Fruit fly (Drosophila melanogaster): ENCODE data around the gene PNUTS.

The PNUTS gene

DNA sequence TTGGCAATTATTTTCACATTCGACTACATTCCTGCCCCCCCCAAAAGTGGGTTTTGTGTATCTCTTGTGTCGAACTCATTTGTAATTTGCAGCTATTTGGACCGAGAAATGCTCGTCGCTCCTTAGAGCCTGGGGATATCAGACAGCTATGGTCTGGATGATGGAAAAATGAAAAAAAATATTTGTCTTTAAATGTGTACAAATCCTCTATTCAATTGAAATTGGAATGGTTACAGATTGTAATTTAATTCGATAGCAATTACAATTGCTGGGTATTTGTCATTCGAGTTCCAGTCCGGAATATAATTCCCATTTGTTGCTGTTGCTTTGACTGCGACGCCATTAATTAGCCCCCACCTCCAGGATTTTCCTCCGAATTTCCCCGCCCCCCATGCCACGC, 19.5 kb downstream of the PNUTS start:
- no peak for TF ChIP-seq CG17801 (GFP tag; optimal IDR thresholded peaks at IDR 0.05; ENCODE audit: partially characterized antibody)

DNA sequence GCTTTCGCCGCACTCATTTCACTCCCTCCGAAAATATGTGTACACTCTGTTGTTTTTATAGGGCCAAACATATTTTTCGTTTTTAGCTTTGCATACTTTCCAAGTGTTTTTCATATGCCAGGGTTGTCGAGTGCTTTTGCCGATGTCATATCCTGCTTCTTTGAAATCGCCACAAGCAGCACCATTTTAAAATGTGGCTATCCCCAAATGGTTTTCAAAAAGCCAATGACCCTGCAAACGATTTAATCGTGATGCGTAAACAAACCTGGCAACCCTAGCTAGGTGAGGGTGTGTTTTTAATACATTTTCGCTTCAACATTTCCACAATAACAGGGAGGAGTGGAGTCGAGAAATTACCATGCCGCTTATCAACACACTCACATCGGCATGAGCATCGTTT, 22.2 kb downstream of the PNUTS start:
- TF ChIP-seq CG17801 (GFP tag; optimal IDR thresholded peaks at IDR 0.05; ENCODE audit: partially characterized antibody): no peak

- TF ChIP-seq CG17801 (GFP tag; optimal IDR thresholded peaks at IDR 0.05; ENCODE audit: partially characterized antibody): no peak
Measured at dm6 chr2L:893171-893570, 22.9 kb downstream of the PNUTS start.

dm6 chr2L:895448-895847, 25.2 kb downstream of the PNUTS start:
- no peak for TF ChIP-seq CG17801 (GFP tag; optimal IDR thresholded peaks at IDR 0.05; ENCODE audit: partially characterized antibody)

- TF ChIP-seq CG17801 (GFP tag; optimal IDR thresholded peaks at IDR 0.05; ENCODE audit: partially characterized antibody): no peak
Measured at dm6 chr2L:897124-897523, 26.9 kb downstream of the PNUTS start.

DNA sequence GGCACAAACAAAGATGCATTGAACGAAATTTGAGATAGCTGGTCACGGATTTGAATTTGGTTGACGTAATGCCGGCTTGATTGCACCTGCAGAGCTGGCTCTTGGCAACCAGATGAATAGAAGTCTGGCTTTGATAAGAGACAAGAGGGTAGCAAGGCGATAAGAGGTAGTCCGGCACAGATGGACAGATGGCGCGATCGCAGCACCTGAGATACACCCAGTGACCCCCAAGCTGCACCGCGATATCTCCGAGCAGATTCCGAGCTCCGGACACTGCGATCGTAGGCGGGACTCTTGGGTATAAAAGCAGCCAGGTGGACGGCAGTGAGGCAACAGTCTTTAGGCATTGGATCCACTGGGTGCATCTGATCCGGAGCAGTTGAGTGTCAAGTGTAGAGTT, 28.1 kb downstream of the PNUTS start, which contains the start of gene Lsp1beta:
Gene Lsp1beta (plus strand): TSS at position 185 of the 400 bp plus-strand sequence.
- TF ChIP-seq CG17801 (GFP tag; optimal IDR thresholded peaks at IDR 0.05; ENCODE audit: partially characterized antibody): no peak

dm6 chr2L:903748-904147, 33.5 kb downstream of the PNUTS start:
- TF ChIP-seq CG17801 (GFP tag; optimal IDR thresholded peaks at IDR 0.05; ENCODE audit: partially characterized antibody): no peak

DNA sequence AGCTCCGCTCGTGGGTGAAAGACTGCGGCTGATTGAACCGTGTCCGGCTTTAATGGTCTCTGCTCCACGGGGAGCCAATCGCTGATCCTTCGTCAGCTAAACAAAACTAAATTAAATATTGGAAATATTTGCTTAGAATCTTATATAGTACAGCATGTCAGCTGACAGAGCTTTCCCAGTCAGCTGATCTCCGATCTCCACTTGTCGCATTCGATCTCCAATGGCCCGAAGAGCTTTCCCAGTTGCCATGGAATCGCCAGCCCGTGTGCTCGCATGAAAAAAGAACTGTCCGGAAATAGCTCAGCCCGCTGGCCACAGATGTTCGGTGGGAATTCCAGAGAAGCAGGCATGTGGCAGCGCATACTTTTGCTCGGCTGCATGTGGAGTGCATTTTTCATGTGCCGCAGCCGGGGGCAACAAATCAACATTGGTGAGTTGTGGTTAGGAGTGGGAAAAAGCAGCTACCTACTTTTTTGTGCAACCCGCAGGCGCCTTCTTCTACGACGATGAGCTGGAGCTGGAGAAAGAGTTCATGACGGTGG, 43.7 kb downstream of the PNUTS start, which contains the start of gene GluRIIC:
Gene GluRIIC (plus strand): TSS at position 237 of the 542 bp plus-strand sequence.
- no peak for TF ChIP-seq CG17801 (GFP tag; optimal IDR thresholded peaks at IDR 0.05; ENCODE audit: partially characterized antibody)

- no peak for TF ChIP-seq CG17801 (GFP tag; optimal IDR thresholded peaks at IDR 0.05; ENCODE audit: partially characterized antibody)
Measured at dm6 chr2L:918738-919137, 48.5 kb downstream of the PNUTS start.

DNA sequence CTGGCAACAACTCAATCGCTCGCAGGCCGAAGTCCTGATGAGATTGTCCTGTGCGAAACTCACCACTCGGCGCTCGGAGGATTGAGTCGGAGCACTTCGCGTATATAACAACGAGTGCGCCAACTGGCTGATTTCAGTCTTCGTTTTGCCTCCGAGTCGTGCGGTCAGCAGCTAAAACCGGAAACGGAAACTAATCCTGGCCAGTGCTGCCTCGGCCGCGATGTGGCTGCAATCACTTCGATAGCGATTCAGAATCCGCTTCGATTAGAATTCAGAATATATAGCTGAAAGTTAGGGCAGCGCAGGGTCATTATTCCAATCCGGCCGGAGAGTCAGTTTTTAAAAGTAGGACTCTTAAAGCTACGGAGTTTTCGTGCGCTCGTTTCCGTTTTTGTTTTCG, 52.4 kb downstream of the PNUTS start, which contains the start of gene Tmtc2:
Gene Tmtc2 (plus strand): TSS at position 134 of the 400 bp plus-strand sequence.
- no peak for TF ChIP-seq CG17801 (GFP tag; optimal IDR thresholded peaks at IDR 0.05; ENCODE audit: partially characterized antibody)
